Fruit fly (Drosophila melanogaster) whole organism, wandering third instar larva: ENCODE results near the gene ZnT86D.
A peak's percentile ranks its signal among the peaks of the same experiment; 100 is the strongest.

Experiments
- Abd-B ChIP-seq: fragments of >200 bp; optimal IDR thresholded peaks from 2 replicates; lab custom pipeline; 2017; ENCODE audit warnings: missing biosample characterization, missing genetic modification characterization
- Dfd ChIP-seq: fragments of >200 bp; optimal IDR thresholded peaks from 2 replicates; lab custom pipeline; 2017; ENCODE audit warnings: missing biosample characterization, missing genetic modification characterization
- Dif ChIP-seq: fragments of 200-275, 200-300 bp; sonication (Bioruptor generic); optimal IDR thresholded peaks from 2 replicates; lab custom pipeline; 2018; ENCODE audit warnings: missing biosample characterization, missing genetic modification characterization; ENCODE audit not compliant: partially characterized antibody
- HLH106 ChIP-seq: fragments of 200-800 bp; optimal IDR thresholded peaks from 3 replicates; lab custom pipeline; 2019; ENCODE audit warnings: missing biosample characterization, mild to moderate bottlenecking, missing genetic modification characterization, moderate library complexity
- Hr83 ChIP-seq: fragments of 200-300 bp; sonication (Bioruptor generic); optimal IDR thresholded peaks from 2 replicates; lab custom pipeline; 2016; ENCODE audit warnings: missing biosample characterization, mild to moderate bottlenecking, missing genetic modification characterization, moderate library complexity; ENCODE audit not compliant: poor library complexity, severe bottlenecking
- Mio ChIP-seq: sonication (Bioruptor generic); optimal IDR thresholded peaks from 2 replicates; lab custom pipeline; 2016; ENCODE audit warnings: missing biosample characterization, missing genetic modification characterization
- Myc ChIP-seq: fragments of >200 bp; optimal IDR thresholded peaks from 2 replicates; lab custom pipeline; 2017
- fru ChIP-seq: fragments of 200-800 bp; sonication (Bioruptor generic); optimal IDR thresholded peaks from 3 replicates; lab custom pipeline; 2016; ENCODE audit warnings: missing biosample characterization, mild to moderate bottlenecking, missing genetic modification characterization
- h ChIP-seq: fragments of 200-800 bp; sonication (Bioruptor generic); optimal IDR thresholded peaks from 3 replicates; lab custom pipeline; 2016; ENCODE audit warnings: missing biosample characterization, mild to moderate bottlenecking, missing genetic modification characterization
- pan ChIP-seq: fragments of >200 bp; optimal IDR thresholded peaks from 2 replicates; lab custom pipeline; 2017
- psq ChIP-seq: fragments of 200-800 bp; sonication (Bioruptor generic); optimal IDR thresholded peaks from 3 replicates; lab custom pipeline; 2017; ENCODE audit warnings: missing biosample characterization, mild to moderate bottlenecking, missing genetic modification characterization, moderate library complexity
- sv ChIP-seq: fragments of 200-800 bp; sonication (Bioruptor generic); optimal IDR thresholded peaks from 3 replicates; lab custom pipeline; 2016; ENCODE audit warnings: missing biosample characterization, missing genetic modification characterization
- usp ChIP-seq: fragments of >200 bp; optimal IDR thresholded peaks from 2 replicates; lab custom pipeline; 2017; ENCODE audit warnings: missing biosample characterization, missing genetic modification characterization

- TF ChIP-seq usp (GFP tag; lab: Kevin White, UChicago) = no peak
- no peak for TF ChIP-seq Abd-B (GFP tag; lab: Kevin White, UChicago)
- TF ChIP-seq pan = no peak
- no peak for TF ChIP-seq Dfd (GFP tag; lab: Kevin White, UChicago)
- no peak for TF ChIP-seq sv (GFP tag; lab: Kevin White, UChicago)
- TF ChIP-seq Dif (GFP tag; lab: Kevin White, UChicago) = peak; percentile 19
- peak; percentile 29 for TF ChIP-seq h (GFP tag; lab: Kevin White, UChicago)
- TF ChIP-seq Hr83 (GFP tag; lab: Kevin White, UChicago) = no peak
- TF ChIP-seq Myc (lab: Kevin White, UChicago) = no peak
- peak; percentile 48 for TF ChIP-seq psq (GFP tag; lab: Kevin White, UChicago)
- peak; percentile 21 for TF ChIP-seq HLH106
- no peak for TF ChIP-seq Mio (GFP tag; lab: Kevin White, UChicago)
- TF ChIP-seq fru (GFP tag; lab: Kevin White, UChicago) = no peak
Measured at dm6 chr3R:11198062-11198472, 16.3 kb downstream of the ZnT86D start.
